Worm (Caenorhabditis elegans): ENCODE measurements around the gene srx-60.

DNA sequence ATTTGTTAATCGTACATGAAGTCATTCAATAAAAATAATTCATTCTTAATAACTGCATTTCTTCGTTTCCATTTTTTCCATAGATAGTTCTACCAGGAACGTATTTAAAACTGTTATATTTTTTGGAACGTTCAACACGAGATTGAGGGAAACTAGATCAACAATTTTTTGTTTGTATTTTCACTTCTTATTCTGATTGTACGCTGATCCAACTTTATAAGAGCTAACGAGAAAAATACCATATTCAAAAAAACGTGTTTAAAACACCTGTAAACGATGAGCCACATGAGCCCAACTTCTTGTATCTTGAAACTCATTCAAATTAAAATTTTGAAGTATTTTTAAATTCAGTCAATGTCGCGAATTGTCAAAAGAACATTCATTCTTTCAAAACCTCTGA lies 15.9 kb downstream of the srx-60 start:
- TF ChIP-seq nhr-77 (tag; optimal IDR thresholded peaks at IDR 0.05): no peak
- no peak for TF ChIP-seq unc-62 (GFP tag; optimal IDR thresholded peaks at IDR 0.05)
- no peak for TF ChIP-seq mdl-1 (tag; optimal IDR thresholded peaks at IDR 0.05)
- no peak for TF ChIP-seq egl-27 (tag; optimal IDR thresholded peaks at IDR 0.05)
- TF ChIP-seq snpc-4 (tag; optimal IDR thresholded peaks at IDR 0.05): no peak
- TF ChIP-seq sem-4 (tag; optimal IDR thresholded peaks at IDR 0.05): no peak
- TF ChIP-seq nhr-21 (tag; optimal IDR thresholded peaks at IDR 0.05): peak; percentile 31
- TF ChIP-seq skn-1 (tag; optimal IDR thresholded peaks at IDR 0.05): no peak
- TF ChIP-seq ceh-16 (tag; optimal IDR thresholded peaks at IDR 0.05): no peak
- TF ChIP-seq nhr-11 (tag; optimal IDR thresholded peaks at IDR 0.05): no peak
- no peak for TF ChIP-seq lin-39 (tag; optimal IDR thresholded peaks at IDR 0.05)
- no peak for TF ChIP-seq ztf-1 (GFP tag; conservative IDR thresholded peaks at IDR 0.05)
